Fruit fly (Drosophila melanogaster): ENCODE results near the gene CG1677.
A peak's percentile ranks its signal among the peaks of the same experiment; 100 is the strongest.

CG1677 gene

dm6 chrX:7271376-7272015 lies 134.1 kb downstream of the CG1677 start:
- TF ChIP-seq Mnt (GFP tag; optimal IDR thresholded peaks at IDR 0.05): no peak
- TF ChIP-seq toe (GFP tag; optimal IDR thresholded peaks at IDR 0.05): no peak
- TF ChIP-seq tj (GFP tag; optimal IDR thresholded peaks at IDR 0.05): no peak
- TF ChIP-seq kay (GFP tag; ENCODE audit: borderline replicate concordance): no peak
- no peak for TF ChIP-seq CG33017 (tag; optimal IDR thresholded peaks at IDR 0.05)
- TF ChIP-seq cic (GFP tag; optimal IDR thresholded peaks at IDR 0.05): no peak
- TF ChIP-seq cnc (optimal IDR thresholded peaks at IDR 0.05): no peak
- TF ChIP-seq CG1620 (GFP tag; optimal IDR thresholded peaks at IDR 0.05): no peak
- no peak for TF ChIP-seq Clk (GFP tag; optimal IDR thresholded peaks at IDR 0.05)
- no peak for TF ChIP-seq pad (GFP tag; optimal IDR thresholded peaks at IDR 0.05)
- TF ChIP-seq CG12768 (GFP tag; optimal IDR thresholded peaks at IDR 0.05): no peak
- TF ChIP-seq CG14711 (tag; optimal IDR thresholded peaks at IDR 0.05): no peak
- TF ChIP-seq ovo (GFP tag; optimal IDR thresholded peaks at IDR 0.05): no peak
- TF ChIP-seq CG5204 (GFP tag; optimal IDR thresholded peaks at IDR 0.05): no peak
- TF ChIP-seq CG7101 (tag; optimal IDR thresholded peaks at IDR 0.05): no peak
- TF ChIP-seq Hr96 (GFP tag; optimal IDR thresholded peaks at IDR 0.05): no peak
- no peak for TF ChIP-seq CG11617 (GFP tag; optimal IDR thresholded peaks at IDR 0.05)

dm6 chrX:7266604-7267003 lies 139.0 kb downstream of the CG1677 start, which contains the start of gene CG1958:
Gene CG1958, plus strand, starts transcription at chrX:7266904.
- no peak for TF ChIP-seq tj (GFP tag; optimal IDR thresholded peaks at IDR 0.05)
- TF ChIP-seq pad (GFP tag; optimal IDR thresholded peaks at IDR 0.05): no peak
- TF ChIP-seq CG14711 (tag; optimal IDR thresholded peaks at IDR 0.05): no peak
- TF ChIP-seq CG1620 (GFP tag; optimal IDR thresholded peaks at IDR 0.05): no peak
- no peak for TF ChIP-seq CG11617 (GFP tag; optimal IDR thresholded peaks at IDR 0.05)
- TF ChIP-seq CG12768 (GFP tag; optimal IDR thresholded peaks at IDR 0.05): no peak
- TF ChIP-seq Crg-1 (GFP tag; optimal IDR thresholded peaks at IDR 0.05): no peak
- TF ChIP-seq CG7101 (tag; optimal IDR thresholded peaks at IDR 0.05): no peak
- no peak for TF ChIP-seq CG5204 (GFP tag; optimal IDR thresholded peaks at IDR 0.05)

dm6 chrX:7255153-7255552 lies 150.4 kb downstream of the CG1677 start:
- TF ChIP-seq CG11617 (GFP tag; optimal IDR thresholded peaks at IDR 0.05) (no peak), cic (GFP tag; optimal IDR thresholded peaks at IDR 0.05) (no peak), CG5204 (GFP tag; optimal IDR thresholded peaks at IDR 0.05) (no peak), cnc (optimal IDR thresholded peaks at IDR 0.05) (no peak), Mnt (GFP tag; optimal IDR thresholded peaks at IDR 0.05) (no peak), CG14711 (tag; optimal IDR thresholded peaks at IDR 0.05) (no peak), CG7045 (GFP tag; optimal IDR thresholded peaks at IDR 0.05) (no peak), Hr96 (GFP tag; optimal IDR thresholded peaks at IDR 0.05) (no peak), CG12768 (GFP tag; optimal IDR thresholded peaks at IDR 0.05) (no peak), Clk (GFP tag; optimal IDR thresholded peaks at IDR 0.05) (no peak), pad (GFP tag; optimal IDR thresholded peaks at IDR 0.05) (no peak), kay (GFP tag; ENCODE audit: borderline replicate concordance) (no peak), toe (GFP tag; optimal IDR thresholded peaks at IDR 0.05) (no peak), ovo (GFP tag; optimal IDR thresholded peaks at IDR 0.05) (no peak), CG7101 (tag; optimal IDR thresholded peaks at IDR 0.05) (no peak), bab1 (GFP tag; optimal IDR thresholded peaks at IDR 0.05) (no peak), CG33017 (tag; optimal IDR thresholded peaks at IDR 0.05) (no peak), CG1620 (GFP tag; optimal IDR thresholded peaks at IDR 0.05) (no peak), Crg-1 (GFP tag; optimal IDR thresholded peaks at IDR 0.05) (no peak), tj (GFP tag; optimal IDR thresholded peaks at IDR 0.05) (no peak)

dm6 chrX:7252468-7252867 lies 153.1 kb downstream of the CG1677 start:
- TF ChIP-seq CG7045 (GFP tag; optimal IDR thresholded peaks at IDR 0.05): no peak
- no peak for TF ChIP-seq cnc (optimal IDR thresholded peaks at IDR 0.05)
- no peak for TF ChIP-seq Mnt (GFP tag; optimal IDR thresholded peaks at IDR 0.05)
- TF ChIP-seq CG14711 (tag; optimal IDR thresholded peaks at IDR 0.05): no peak
- no peak for TF ChIP-seq tj (GFP tag; optimal IDR thresholded peaks at IDR 0.05)

- TF ChIP-seq pad (GFP tag; optimal IDR thresholded peaks at IDR 0.05) (no peak), toe (GFP tag; optimal IDR thresholded peaks at IDR 0.05) (no peak), CG11617 (GFP tag; optimal IDR thresholded peaks at IDR 0.05) (no peak), CG1620 (GFP tag; optimal IDR thresholded peaks at IDR 0.05) (no peak), CG33017 (tag; optimal IDR thresholded peaks at IDR 0.05) (no peak), bab1 (GFP tag; optimal IDR thresholded peaks at IDR 0.05) (no peak), CG14711 (tag; optimal IDR thresholded peaks at IDR 0.05) (no peak), CG12768 (GFP tag; optimal IDR thresholded peaks at IDR 0.05) (no peak), kay (GFP tag; ENCODE audit: borderline replicate concordance) (no peak)
These were observed 159.5 kb downstream of the CG1677 start for dm6 chrX:7246070-7246469.

- TF ChIP-seq CG11617 (GFP tag; optimal IDR thresholded peaks at IDR 0.05) (no peak), Crg-1 (GFP tag; optimal IDR thresholded peaks at IDR 0.05) (peak; percentile 17), CG12768 (GFP tag; optimal IDR thresholded peaks at IDR 0.05) (no peak), CG7101 (tag; optimal IDR thresholded peaks at IDR 0.05) (peak; percentile 37), toe (GFP tag; optimal IDR thresholded peaks at IDR 0.05) (peak; percentile 2), kay (GFP tag; ENCODE audit: borderline replicate concordance) (no peak), CG5204 (GFP tag; optimal IDR thresholded peaks at IDR 0.05) (no peak), ovo (GFP tag; optimal IDR thresholded peaks at IDR 0.05) (peak; percentile 4), bab1 (GFP tag; optimal IDR thresholded peaks at IDR 0.05) (peak; percentile 86), cic (GFP tag; optimal IDR thresholded peaks at IDR 0.05) (no peak), CG7045 (GFP tag; optimal IDR thresholded peaks at IDR 0.05) (no peak), Mnt (GFP tag; optimal IDR thresholded peaks at IDR 0.05) (peak; percentile 6), Clk (GFP tag; optimal IDR thresholded peaks at IDR 0.05) (no peak), CG1620 (GFP tag; optimal IDR thresholded peaks at IDR 0.05) (peak; percentile 48), pad (GFP tag; optimal IDR thresholded peaks at IDR 0.05) (peak; percentile 13), CG33017 (tag; optimal IDR thresholded peaks at IDR 0.05) (no peak), cnc (optimal IDR thresholded peaks at IDR 0.05) (no peak), CG14711 (tag; optimal IDR thresholded peaks at IDR 0.05) (no peak), Hr96 (GFP tag; optimal IDR thresholded peaks at IDR 0.05) (peak; percentile 69), tj (GFP tag; optimal IDR thresholded peaks at IDR 0.05) (no peak)
These were observed 163.5 kb downstream of the CG1677 start for dm6 chrX:7241985-7242627.
